Worm (Caenorhabditis elegans): ENCODE data around the gene srbc-22.

srbc-22 gene

ce11 chrV:2109295-2109694 is 47.6 kb upstream of the srbc-22 start, which contains the start of gene ckb-4 (continued):
- TF ChIP-seq snpc-4 (tag; optimal IDR thresholded peaks at IDR 0.05) (no peak), nhr-41 (GFP tag; IDR thresholded peaks at IDR 0.05) (no peak), ceh-62 (tag; optimal IDR thresholded peaks at IDR 0.05) (no peak), jun-1 (tag; optimal IDR thresholded peaks at IDR 0.05) (no peak), F37D6.2 (tag; optimal IDR thresholded peaks at IDR 0.05) (no peak), unc-62 (GFP tag; optimal IDR thresholded peaks at IDR 0.05 in 1 of 2) (no peak), unc-62 (tag; optimal IDR thresholded peaks at IDR 0.05) (no peak), Y5F2A.4 (GFP tag; optimal IDR thresholded peaks at IDR 0.05) (no peak), unc-130 (GFP tag; optimal IDR thresholded peaks at IDR 0.05) (no peak), unc-39 (tag; optimal IDR thresholded peaks at IDR 0.05) (no peak), ztf-7 (tag; optimal IDR thresholded peaks at IDR 0.05) (no peak), nhr-102 (tag; optimal IDR thresholded peaks at IDR 0.05) (no peak), T20F7.1 (GFP tag; optimal IDR thresholded peaks at IDR 0.05) (no peak), egl-43 (GFP tag; IDR thresholded peaks at IDR 0.05) (no peak), mxl-2 (GFP tag; conservative IDR thresholded peaks at IDR 0.05) (no peak), lin-15B (tag; optimal IDR thresholded peaks at IDR 0.05) (no peak), nhr-76 (tag; optimal IDR thresholded peaks at IDR 0.05) (no peak), hif-1 (tag; optimal IDR thresholded peaks at IDR 0.05) (peak in 1 of 2 experiments; percentile 2), lin-29 (GFP tag; IDR thresholded peaks at IDR 0.05) (no peak), fkh-10 (GFP tag; optimal IDR thresholded peaks at IDR 0.05) (no peak), nhr-28 (tag; optimal IDR thresholded peaks at IDR 0.05) (peak; percentile 95), Y48G9A.11 (GFP tag; IDR thresholded peaks at IDR 0.05) (no peak), hlh-30 (tag; optimal IDR thresholded peaks at IDR 0.05; ENCODE audit: insufficient read depth) (no peak), rbr-2 (tag; optimal IDR thresholded peaks at IDR 0.05) (no peak), nhr-48 (tag; optimal IDR thresholded peaks at IDR 0.05) (no peak), nhr-6 (tag; optimal IDR thresholded peaks at IDR 0.05) (peak; percentile 39), mes-2 (tag; optimal IDR thresholded peaks at IDR 0.05; ENCODE audit: poor library complexity, severe bottlenecking) (no peak), zag-1 (tag; optimal IDR thresholded peaks at IDR 0.05) (no peak), snpc-1.2 (GFP tag; IDR thresholded peaks at IDR 0.05) (no peak), dmd-9 (GFP tag; IDR thresholded peaks at IDR 0.05) (no peak), lin-38 (GFP tag; IDR thresholded peaks at IDR 0.05) (no peak), daf-8 (GFP tag; IDR thresholded peaks at IDR 0.05) (no peak), madf-5 (GFP tag; IDR thresholded peaks at IDR 0.05) (no peak)

DNA sequence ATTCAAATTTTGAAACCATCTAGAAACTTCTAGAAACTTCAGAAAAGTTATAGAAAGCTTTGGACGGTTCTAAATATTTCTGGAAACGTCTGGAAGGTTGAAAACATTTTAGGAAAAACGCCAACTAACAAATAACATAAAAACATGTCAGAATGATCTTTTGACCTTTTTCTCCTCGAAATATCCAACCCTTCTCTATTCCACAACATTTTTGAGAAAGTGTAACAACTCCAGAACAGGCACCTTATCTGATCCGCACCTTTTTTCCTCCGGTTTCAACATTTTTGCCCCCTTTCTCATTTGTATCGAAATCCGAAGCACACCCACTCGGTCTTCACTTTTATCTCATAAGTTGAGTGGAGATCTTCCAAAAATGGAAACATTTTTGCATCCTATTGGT is 46.6 kb upstream of the srbc-22 start, which contains the start of gene F22F7.3:
Gene F22F7.3, plus strand, starts transcription at position 301 of the 400 bp plus-strand sequence.
- TF ChIP-seq snpc-4 (tag; optimal IDR thresholded peaks at IDR 0.05): no peak
- TF ChIP-seq Y48G9A.11 (GFP tag; IDR thresholded peaks at IDR 0.05): no peak
- no peak for TF ChIP-seq snpc-1.2 (GFP tag; IDR thresholded peaks at IDR 0.05)
- TF ChIP-seq unc-130 (GFP tag; optimal IDR thresholded peaks at IDR 0.05): no peak
- TF ChIP-seq T26A8.4 (GFP tag; IDR thresholded peaks at IDR 0.05): no peak
- no peak for TF ChIP-seq F49E8.2 (tag; optimal IDR thresholded peaks at IDR 0.05; ENCODE audit: borderline replicate concordance)
- no peak for TF ChIP-seq nhr-6 (tag; optimal IDR thresholded peaks at IDR 0.05)
- TF ChIP-seq mdt-29 (GFP tag; IDR thresholded peaks at IDR 0.05): no peak

DNA sequence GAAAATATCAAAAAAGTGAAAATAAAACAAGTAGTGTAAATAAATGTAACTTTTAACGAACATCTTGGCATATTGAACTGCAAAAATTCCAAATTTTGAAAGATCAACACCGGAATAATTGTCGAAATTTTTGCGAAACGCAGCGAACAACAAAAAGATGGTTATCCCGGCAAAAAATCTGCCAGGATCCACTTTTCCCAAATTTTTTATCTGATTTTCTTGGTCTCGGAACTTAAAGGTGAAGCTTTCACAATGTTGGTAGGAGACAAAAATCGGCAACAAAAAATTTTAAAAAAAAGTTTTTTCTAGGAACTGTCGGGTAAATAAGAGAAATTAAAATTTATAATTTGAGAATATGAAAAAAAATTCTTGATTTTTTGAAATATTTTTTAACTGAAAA is 38.4 kb upstream of the srbc-22 start, which contains the start of gene bgnt-1.2:
Gene bgnt-1.2, minus strand, starts transcription at position 101 of the 400 bp plus-strand sequence.
- TF ChIP-seq hlh-30 (tag; optimal IDR thresholded peaks at IDR 0.05; ENCODE audit: insufficient read depth) (no peak), lir-3 (tag; optimal IDR thresholded peaks at IDR 0.05) (no peak), dmd-9 (GFP tag; IDR thresholded peaks at IDR 0.05) (no peak), aly-2 (tag; optimal IDR thresholded peaks at IDR 0.05) (no peak), nhr-11 (tag; optimal IDR thresholded peaks at IDR 0.05) (no peak), hif-1 (tag; optimal IDR thresholded peaks at IDR 0.05) (no peak), pha-4 (GFP tag; IDR thresholded peaks at IDR 0.05) (no peak), pha-4 (tag; optimal IDR thresholded peaks at IDR 0.05) (no peak), lin-1 (GFP tag; IDR thresholded peaks at IDR 0.05) (no peak)

Data from whole organism, L4 larva.